Worm (Caenorhabditis elegans) whole organism, L4/young adult: ENCODE data around the gene C14C10.10.

Experiments
- W03F9.2 ChIP-seq: fragments of 150-350 bp; optimal IDR thresholded peaks from 2 replicates; lab custom pipeline; 2014; ENCODE audit warnings: missing biosample characterization, missing genetic modification characterization
- dao-5 ChIP-seq: sonication (generic microtip); optimal IDR thresholded peaks from 2 replicates; lab custom pipeline; 2016; ENCODE audit warnings: missing genotype, missing genetic modification characterization, moderate library complexity, missing compliant biosample characterization
- him-1 ChIP-seq: sonication (generic microtip); optimal IDR thresholded peaks from 2 replicates; lab custom pipeline; 2016; ENCODE audit warnings: missing genotype, missing genetic modification reagents, missing genetic modification characterization, missing compliant biosample characterization

DNA sequence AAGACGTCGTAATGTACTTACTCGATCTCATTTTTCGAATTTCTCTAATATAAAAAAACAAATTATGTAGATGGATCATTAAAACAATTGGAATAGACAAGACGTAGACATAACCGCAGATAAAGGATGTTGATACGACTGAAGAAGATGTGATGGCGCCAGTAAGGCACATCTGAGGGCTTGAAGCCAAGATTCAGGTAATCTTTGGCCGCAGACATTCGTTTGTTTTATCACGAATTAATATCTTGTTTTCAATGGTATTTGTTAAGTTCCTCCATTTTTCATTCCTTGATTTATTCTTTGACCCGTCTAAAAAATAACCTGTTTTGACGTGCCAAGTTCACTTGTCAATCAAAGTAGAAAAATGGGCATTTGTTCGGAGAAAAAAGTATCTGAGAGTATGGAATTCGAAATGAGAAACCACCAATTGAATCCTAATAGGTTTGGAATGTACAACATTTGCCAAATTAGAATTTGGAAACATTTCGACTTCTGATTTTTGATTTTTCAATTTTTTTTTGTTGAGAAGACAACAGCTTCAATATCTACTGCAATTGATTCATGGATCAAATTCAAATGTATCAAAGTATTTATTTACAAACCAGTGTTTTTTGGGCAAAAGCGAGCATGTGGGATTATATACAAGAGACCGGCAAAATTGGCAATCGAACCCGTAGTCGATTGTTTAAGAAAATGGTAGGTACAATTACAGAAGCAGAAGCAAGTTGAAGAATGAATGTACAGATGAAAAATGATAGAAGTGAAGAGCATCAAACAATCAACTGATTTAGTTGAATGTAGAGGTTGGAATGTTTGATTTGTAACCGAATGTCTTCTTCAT, 47.1 kb downstream of the C14C10.10 start:
- TF ChIP-seq W03F9.2 (tag; lab: Kevin White, UChicago), result no peak
- no peak for TF ChIP-seq him-1 (tag; lab: Kevin White, UChicago)
- TF ChIP-seq dao-5 (tag; lab: Kevin White, UChicago), result no peak
